Worm (Caenorhabditis elegans) whole organism, L1 larva: ENCODE measurements around the gene F53C11.1.

Experiments
- C34B4.2 ChIP-seq: sonication (generic microtip); optimal IDR thresholded peaks from 2 replicates; lab custom pipeline; 2017; ENCODE audit warnings: mild to moderate bottlenecking, missing genetic modification characterization, missing compliant biosample characterization
- F16B12.6 ChIP-seq: fragments of 150-350 bp; optimal IDR thresholded peaks from 2 replicates; lab custom pipeline; 2014; ENCODE audit warnings: missing biosample characterization, missing genetic modification characterization
- Y116A8C.19 ChIP-seq: sonication (generic microtip); optimal IDR thresholded peaks from 2 replicates; lab custom pipeline; 2016; ENCODE audit warnings: missing compliant biosample characterization, missing genetic modification characterization, borderline replicate concordance
- aha-1 ChIP-seq: fragments of 150-350 bp; optimal IDR thresholded peaks from 2 replicates; lab custom pipeline; 2014; ENCODE audit warnings: missing biosample characterization, missing genetic modification characterization
- alr-1 ChIP-seq: fragments of 200-800 bp; sonication (Bioruptor generic); optimal IDR thresholded peaks from 2 replicates; lab custom pipeline; 2018; ENCODE audit warnings: borderline replicate concordance, mild to moderate bottlenecking, missing genetic modification characterization, missing compliant biosample characterization
- ama-1 ChIP-seq: fragments of 150-350 bp; optimal IDR thresholded peaks from 2 replicates; lab custom pipeline; 2014
- blmp-1 ChIP-seq: fragments of 150-350 bp; optimal IDR thresholded peaks from 2 replicates; lab custom pipeline; 2014; ENCODE audit warnings: missing biosample characterization, missing genetic modification characterization
- ceh-90 ChIP-seq: sonication (generic microtip); optimal IDR thresholded peaks from 2 replicates; lab custom pipeline; 2016; ENCODE audit warnings: missing genetic modification characterization, missing compliant biosample characterization
- ces-1 ChIP-seq: fragments of 150-350 bp; optimal IDR thresholded peaks from 2 replicates; lab custom pipeline; 2014; ENCODE audit warnings: missing biosample characterization, missing genetic modification reagents, missing genetic modification characterization
- dpl-1 ChIP-seq, 3 experiments: fragments of 150-350 bp in 2 of 3; sonication (generic microtip) in 1 of 3; optimal IDR thresholded peaks; 2 replicates each; lab custom pipeline; 2014 to 2017; ENCODE audit warnings: missing biosample characterization in 3 of 3, missing genetic modification characterization in 3 of 3, missing genetic modification reagents in 3 of 3
- dsc-1 ChIP-seq: sonication (generic microtip); optimal IDR thresholded peaks from 2 replicates; lab custom pipeline; 2016; ENCODE audit warnings: mild to moderate bottlenecking, missing genetic modification characterization, missing compliant biosample characterization
- efl-1 ChIP-seq, 4 experiments: fragments of 150-350 bp; optimal IDR thresholded peaks in 3 of 4; peaks in 1 of 4; 1 replicate in 1 of 4; 2 replicates in 3 of 4; lab custom pipeline; 2014; ENCODE audit warnings: missing biosample characterization in 2 of 4, missing genetic modification characterization in 2 of 4, missing genetic modification reagents in 2 of 4
- efl-3 ChIP-seq: fragments of 200-800 bp; sonication (Bioruptor generic); optimal IDR thresholded peaks from 2 replicates; lab custom pipeline; 2018; ENCODE audit warnings: mild to moderate bottlenecking, missing genetic modification characterization, missing compliant biosample characterization
- egl-13 ChIP-seq: sonication (generic microtip); optimal IDR thresholded peaks from 2 replicates; lab custom pipeline; 2016; ENCODE audit warnings: missing genotype, missing genetic modification reagents, missing genetic modification characterization, missing compliant biosample characterization
- elt-3 ChIP-seq, 6 experiments: fragments of 150-350 bp in 1 of 6; sonication (generic microtip); optimal IDR thresholded peaks; 2 replicates each; lab custom pipeline; 2017 to 2018; ENCODE audit warnings: missing biosample characterization in 6 of 6, missing genetic modification characterization in 6 of 6, inconsistent platforms in 1 of 6
- fkh-10 ChIP-seq: sonication (generic microtip); optimal IDR thresholded peaks from 2 replicates; lab custom pipeline; 2017; ENCODE audit warnings: missing biosample characterization, missing genetic modification reagents, missing genetic modification characterization
- fkh-4 ChIP-seq: sonication (generic microtip); optimal IDR thresholded peaks from 2 replicates; lab custom pipeline; 2016; ENCODE audit warnings: missing compliant biosample characterization, missing genetic modification characterization, borderline replicate concordance
- hlh-4 ChIP-seq: sonication (generic microtip); optimal IDR thresholded peaks from 2 replicates; lab custom pipeline; 2016; ENCODE audit warnings: mild to moderate bottlenecking, missing genetic modification characterization, missing compliant biosample characterization
- hpl-2 ChIP-seq: fragments of 150-350 bp; optimal IDR thresholded peaks from 2 replicates; lab custom pipeline; 2014; ENCODE audit warnings: missing biosample characterization, missing genetic modification reagents, missing genetic modification characterization
- irx-1 ChIP-seq: sonication (generic microtip); optimal IDR thresholded peaks from 2 replicates; lab custom pipeline; 2016; ENCODE audit warnings: missing genetic modification characterization, missing compliant biosample characterization
- isw-1 ChIP-seq: fragments of 200-800 bp; sonication (Bioruptor generic); IDR thresholded peaks from 2 replicates; pipeline ENCODE4 v1.3.6; 2022; ENCODE audit warnings: missing genetic modification characterization, missing compliant biosample characterization
- jun-1 ChIP-seq: fragments of 150-350 bp; optimal IDR thresholded peaks from 2 replicates; lab custom pipeline; 2014; ENCODE audit warnings: missing biosample characterization, missing genetic modification reagents, missing genetic modification characterization
- lin-35 ChIP-seq, 2 experiments: fragments of 150-350 bp; optimal IDR thresholded peaks; 2 replicates each; lab custom pipeline; 2014; ENCODE audit warnings: missing biosample characterization in 2 of 2, missing genetic modification characterization in 2 of 2, missing genetic modification reagents in 2 of 2
- lin-39 ChIP-seq: fragments of 150-350 bp; optimal IDR thresholded peaks from 2 replicates; lab custom pipeline; 2014; ENCODE audit warnings: missing biosample characterization, missing genetic modification reagents, missing genetic modification characterization
- lir-3 ChIP-seq: sonication (generic microtip); optimal IDR thresholded peaks from 2 replicates; lab custom pipeline; 2016; ENCODE audit warnings: mild to moderate bottlenecking, missing genetic modification characterization, moderate library complexity, missing compliant biosample characterization; ENCODE audit not compliant: poor library complexity
- mdl-1 ChIP-seq, 2 experiments: fragments of 150-350 bp; optimal IDR thresholded peaks; 2 replicates each; lab custom pipeline; 2014 to 2017; ENCODE audit warnings: missing biosample characterization in 2 of 2, missing genetic modification characterization in 2 of 2, inconsistent platforms in 1 of 2
- mep-1 ChIP-seq: fragments of 150-350 bp; optimal IDR thresholded peaks from 2 replicates; lab custom pipeline; 2014; ENCODE audit warnings: missing biosample characterization, missing genetic modification characterization
- nhr-12 ChIP-seq: sonication (generic microtip); optimal IDR thresholded peaks from 2 replicates; lab custom pipeline; 2017; ENCODE audit warnings: missing biosample characterization, missing genetic modification characterization
- nhr-19 ChIP-seq: fragments of 200-800 bp; sonication (Bioruptor generic); conservative IDR thresholded peaks from 2 replicates; pipeline ENCODE4 v1.3.6; 2022; ENCODE audit warnings: missing genetic modification characterization, missing compliant biosample characterization
- nhr-20 ChIP-seq: sonication (generic microtip); optimal IDR thresholded peaks from 2 replicates; lab custom pipeline; 2016; ENCODE audit warnings: mild to moderate bottlenecking, missing genetic modification characterization, missing compliant biosample characterization
- nhr-47 ChIP-seq: sonication (generic microtip); optimal IDR thresholded peaks from 2 replicates; lab custom pipeline; 2016; ENCODE audit warnings: mild to moderate bottlenecking, missing genetic modification characterization, moderate library complexity, missing compliant biosample characterization
- nhr-76 ChIP-seq: sonication (generic microtip); optimal IDR thresholded peaks from 2 replicates; lab custom pipeline; 2017; ENCODE audit warnings: missing biosample characterization, missing genetic modification characterization
- nhr-77 ChIP-seq: fragments of 150-350 bp; optimal IDR thresholded peaks from 2 replicates; lab custom pipeline; 2014; ENCODE audit warnings: missing biosample characterization, missing genetic modification characterization
- nhr-84 ChIP-seq: sonication (generic microtip); optimal IDR thresholded peaks from 2 replicates; lab custom pipeline; 2017; ENCODE audit warnings: missing biosample characterization, missing genetic modification characterization
- nhr-85 ChIP-seq: sonication (generic microtip); peaks from one replicate; lab custom pipeline; 2016; ENCODE audit warnings: missing genetic modification characterization, inconsistent platforms, missing compliant biosample characterization
- nhr-90 ChIP-seq: sonication (generic microtip); optimal IDR thresholded peaks from 2 replicates; lab custom pipeline; 2016; ENCODE audit warnings: mild to moderate bottlenecking, missing genetic modification characterization, missing compliant biosample characterization; ENCODE audit not compliant: poor library complexity
- pag-3 ChIP-seq: sonication (generic microtip); optimal IDR thresholded peaks from 2 replicates; lab custom pipeline; 2017; ENCODE audit warnings: missing genetic modification characterization, mild to moderate bottlenecking, missing compliant biosample characterization, antibody characterized with exemption, borderline replicate concordance; ENCODE audit not compliant: insufficient read depth
- pax-3 ChIP-seq: fragments of 200-800 bp; sonication (Bioruptor generic); optimal IDR thresholded peaks from 2 replicates; lab custom pipeline; 2018; ENCODE audit warnings: mild to moderate bottlenecking, missing genetic modification characterization, moderate library complexity, missing compliant biosample characterization
- pqm-1 ChIP-seq: sonication (generic microtip); optimal IDR thresholded peaks from 3 replicates; lab custom pipeline; 2017; ENCODE audit warnings: missing biosample characterization, missing genetic modification characterization
- rnt-1 ChIP-seq: sonication (generic microtip); optimal IDR thresholded peaks from 2 replicates; lab custom pipeline; 2016; ENCODE audit warnings: mild to moderate bottlenecking, missing genetic modification characterization, moderate library complexity, missing compliant biosample characterization
- skn-1 ChIP-seq: fragments of 150-350 bp; optimal IDR thresholded peaks from 2 replicates; lab custom pipeline; 2014; ENCODE audit warnings: missing biosample characterization, missing genetic modification characterization
- snpc-4 ChIP-seq: fragments of 150-350 bp; optimal IDR thresholded peaks from 2 replicates; lab custom pipeline; 2014; ENCODE audit warnings: missing biosample characterization, missing genetic modification characterization
- sup-37 ChIP-seq: fragments of 200-800 bp; sonication (Bioruptor generic); optimal IDR thresholded peaks from 2 replicates; lab custom pipeline; 2018; ENCODE audit warnings: mild to moderate bottlenecking, missing genetic modification characterization, missing compliant biosample characterization
- swsn-7 ChIP-seq: sonication (generic microtip); optimal IDR thresholded peaks from 2 replicates; lab custom pipeline; 2016; ENCODE audit warnings: missing genetic modification characterization, missing compliant biosample characterization
- tbx-2 ChIP-seq: sonication (generic microtip); optimal IDR thresholded peaks from 2 replicates; lab custom pipeline; 2016; ENCODE audit warnings: missing genetic modification characterization, missing compliant biosample characterization
- vab-15 ChIP-seq: sonication (generic microtip); optimal IDR thresholded peaks from 2 replicates; lab custom pipeline; 2017; ENCODE audit warnings: missing genotype, mild to moderate bottlenecking, missing genetic modification characterization, missing compliant biosample characterization
- zag-1 ChIP-seq: fragments of 150-350 bp; optimal IDR thresholded peaks from 2 replicates; lab custom pipeline; 2014; ENCODE audit warnings: missing biosample characterization, missing genetic modification characterization
- ztf-11 ChIP-seq, 2 experiments: sonication (generic microtip); optimal IDR thresholded peaks; 2 replicates each; lab custom pipeline; 2016 to 2017; ENCODE audit warnings: missing genetic modification characterization in 2 of 2, missing biosample characterization in 1 of 2, missing compliant biosample characterization in 1 of 2
- ztf-4 ChIP-seq: fragments of 150-350 bp; optimal IDR thresholded peaks from 2 replicates; lab custom pipeline; 2014; ENCODE audit warnings: missing biosample characterization, missing genetic modification characterization

The F53C11.1 gene

DNA sequence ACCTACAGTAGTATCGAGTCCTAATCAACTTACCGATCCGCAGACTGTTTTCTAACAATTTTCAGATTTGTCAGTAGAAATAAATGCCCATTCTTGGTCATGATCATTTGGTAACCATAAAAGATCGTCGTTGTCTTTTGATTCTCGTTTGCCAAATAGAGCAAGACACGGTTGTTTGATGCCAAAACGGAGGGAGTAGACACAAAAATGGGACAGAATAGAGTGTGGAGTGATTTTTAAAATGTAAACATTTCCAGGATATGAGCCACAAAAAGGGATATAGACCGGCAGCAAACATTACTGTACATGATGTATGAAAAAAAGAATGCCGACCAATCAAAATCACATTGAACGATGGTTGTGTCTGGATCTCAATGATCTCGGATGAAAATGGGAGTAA lies 41.3 kb downstream of the F53C11.1 start, which contains the start of gene F55B12.2:
Gene F55B12.2 (minus strand): TSS at position 101 of the 400 bp plus-strand sequence.
- TF ChIP-seq fkh-10 (GFP tag; lab: Kevin White, UChicago) (no peak), ces-1 (GFP tag; lab: Kevin White, UChicago) (no peak), nhr-90 (no peak), hpl-2 (GFP tag; lab: Kevin White, UChicago) (no peak), lin-35 (GFP tag; optimal IDR thresholded peaks at IDR 0.05; lab: Kevin White, UChicago) (no peak), lin-39 (tag; lab: Kevin White, UChicago) (no peak), dpl-1 (GFP tag; optimal IDR thresholded peaks at IDR 0.05; lab: Kevin White, UChicago) (no peak), efl-1 (optimal IDR thresholded peaks at IDR 0.05; lab: Kevin White, UChicago) (no peak), efl-1 (GFP tag; optimal IDR thresholded peaks at IDR 0.05 in 1 of 2; lab: Kevin White, UChicago) (no peak), nhr-76 (tag; lab: Kevin White, UChicago) (no peak), swsn-7 (tag; lab: Kevin White, UChicago) (no peak), elt-3 (tag; optimal IDR thresholded peaks at IDR 0.05; lab: Kevin White, UChicago) (no peak), zag-1 (tag; lab: Kevin White, UChicago) (no peak), pqm-1 (tag; lab: Kevin White, UChicago) (no peak), blmp-1 (no peak), ama-1 (lab: Kevin White, UChicago) (no peak), fkh-4 (no peak)
- TF ChIP-seq, all 84 proteins: peak for 0

ce11 chrV:13818824-13819408 lies 43.3 kb downstream of the F53C11.1 start, which contains the start of gene sel-10:
TSS of gene sel-10 (plus strand) at chrV:13819361.
- TF ChIP-seq blmp-1 = peak; percentile 55
- TF ChIP-seq pax-3 (tag; lab: Kevin White, UChicago) = peak; percentile 79
- peak; percentile 57 for TF ChIP-seq lir-3 (tag; lab: Kevin White, UChicago)
- no peak for TF ChIP-seq zag-1 (tag; lab: Kevin White, UChicago)
- TF ChIP-seq nhr-77 = peak; percentile 55
- TF ChIP-seq irx-1 (tag; lab: Kevin White, UChicago) = peak; percentile 64
- TF ChIP-seq ceh-90 (tag; lab: Kevin White, UChicago) = peak; percentile 49
- peak; percentile 80 for TF ChIP-seq dsc-1
- TF ChIP-seq nhr-20 (tag; lab: Kevin White, UChicago) = peak; percentile 83
- no peak for TF ChIP-seq Y116A8C.19 (tag; lab: Kevin White, UChicago)
- no peak for TF ChIP-seq ztf-4 (tag; lab: Kevin White, UChicago)
- TF ChIP-seq nhr-84 (tag; lab: Kevin White, UChicago) = no peak
- no peak for TF ChIP-seq pag-3 (tag; lab: Kevin White, UChicago)
- peak; percentile 87 for TF ChIP-seq nhr-47 (tag; lab: Kevin White, UChicago)
- TF ChIP-seq alr-1 (tag; lab: Kevin White, UChicago) = no peak
- peak; percentile 12 for TF ChIP-seq aha-1 (tag; lab: Kevin White, UChicago)
- TF ChIP-seq tbx-2 (tag; lab: Kevin White, UChicago) = peak; percentile 77
- peak; percentile 6 for TF ChIP-seq sup-37 (GFP tag; lab: Kevin White, UChicago)
- TF ChIP-seq nhr-19 (GFP tag; lab: Robert Waterston, UW) = peak; percentile 82
- TF ChIP-seq vab-15 (tag; lab: Kevin White, UChicago) = no peak
- peak in 1 of 2 experiments; percentile 73 for TF ChIP-seq mdl-1 (tag; optimal IDR thresholded peaks at IDR 0.05; lab: Kevin White, UChicago)
- TF ChIP-seq C34B4.2 (tag; lab: Kevin White, UChicago) = no peak
- TF ChIP-seq nhr-12 (tag; lab: Kevin White, UChicago) = no peak
- TF ChIP-seq efl-1 (optimal IDR thresholded peaks at IDR 0.05; lab: Kevin White, UChicago) = peak; percentile 75 to 81
- peak; percentile 71 to 98 for TF ChIP-seq efl-1 (GFP tag; optimal IDR thresholded peaks at IDR 0.05 in 1 of 2; lab: Kevin White, UChicago)
- TF ChIP-seq ces-1 (GFP tag; lab: Kevin White, UChicago) = no peak
- peak; percentile 51 for TF ChIP-seq skn-1
- TF ChIP-seq snpc-4 (tag; lab: Kevin White, UChicago) = peak; percentile 73
- no peak for TF ChIP-seq hlh-4 (tag; lab: Kevin White, UChicago)
- TF ChIP-seq F16B12.6 (tag; lab: Kevin White, UChicago) = peak; percentile 2
- TF ChIP-seq ztf-11 (tag; optimal IDR thresholded peaks at IDR 0.05; lab: Kevin White, UChicago) = peak in 1 of 2 experiments; percentile 0
- TF ChIP-seq lin-39 (tag; lab: Kevin White, UChicago) = peak; percentile 52
- TF ChIP-seq isw-1 (GFP tag; lab: Robert Waterston, UW) = peak; percentile 68
- TF ChIP-seq efl-3 (GFP tag; lab: Kevin White, UChicago) = no peak
- TF ChIP-seq egl-13 (tag; lab: Kevin White, UChicago) = peak; percentile 9
- peak; percentile 90 for TF ChIP-seq nhr-85 (tag; lab: Kevin White, UChicago)
- peak; percentile 95 for TF ChIP-seq mep-1
- TF ChIP-seq nhr-90 = peak; percentile 79
- peak; percentile 90 for TF ChIP-seq rnt-1 (tag; lab: Kevin White, UChicago)
- TF ChIP-seq jun-1 (tag; lab: Kevin White, UChicago) = peak; percentile 50
